ENCODE assay signal across 1 fruit fly cellular context in the genomic region with DNA sequence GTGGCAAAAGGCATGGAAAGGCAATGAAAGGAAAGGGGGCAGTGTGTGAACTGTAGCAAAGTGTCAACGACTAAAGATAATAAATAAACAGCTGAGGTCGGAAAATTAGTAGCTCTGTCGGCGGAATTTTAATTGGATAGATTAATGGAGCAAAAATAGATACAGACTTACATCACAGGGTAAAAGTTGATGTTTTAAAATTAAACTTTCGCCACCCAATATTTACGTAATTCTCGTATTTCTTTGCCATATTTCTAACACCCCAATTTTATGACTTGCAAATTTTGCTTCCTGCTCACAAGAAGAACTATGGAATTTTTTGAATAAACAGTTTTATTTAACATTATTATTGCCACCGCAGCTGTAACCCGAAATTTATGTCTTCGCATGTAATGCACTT.
TF ChIP-seq lines count a peak whose summit lies in the region.

No protein-coding gene starts in this region.

TF ChIP-seq in whole organism, embryonic, 481 proteins besides CTCF, POLR2A, EP300 and RAD21 (continued from another document and continues in another):
- TF ChIP-seq CG31224 (GFP tag; IDR thresholded peaks at IDR 0.05; lab: Robert Waterston, UW) (no peak), sc (optimal IDR thresholded peaks at IDR 0.05; lab: Kevin White, UChicago) (no peak), sc (GFP tag; optimal IDR thresholded peaks at IDR 0.05; lab: Kevin White, UChicago) (no peak), CG12744 (GFP tag; optimal IDR thresholded peaks at IDR 0.05; lab: Kevin White, UChicago) (no peak), CG2116 (GFP tag; optimal IDR thresholded peaks at IDR 0.05; lab: Kevin White, UChicago) (no peak), CG32772 (GFP tag; IDR thresholded peaks at IDR 0.05; lab: Robert Waterston, UW) (no peak), Tbp (GFP tag; optimal IDR thresholded peaks at IDR 0.05; lab: Kevin White, UChicago) (no peak), toy (GFP tag; IDR thresholded peaks at IDR 0.05; lab: Robert Waterston, UW) (no peak), fd102C (GFP tag; optimal IDR thresholded peaks at IDR 0.05; lab: Kevin White, UChicago) (no peak), knrl (GFP tag; IDR thresholded peaks at IDR 0.05; lab: Robert Waterston, UW; ENCODE audit: partially characterized antibody) (no peak), nerfin-2 (GFP tag; IDR thresholded peaks at IDR 0.05; lab: Robert Waterston, UW; ENCODE audit: partially characterized antibody) (no peak), pzg (GFP tag; optimal IDR thresholded peaks at IDR 0.05; lab: Kevin White, UChicago) (no peak), CG2120 (GFP tag; optimal IDR thresholded peaks at IDR 0.05; lab: Kevin White, UChicago) (peak; percentile 20), Dad (GFP tag; optimal IDR thresholded peaks at IDR 0.05; lab: Kevin White, UChicago) (no peak), unpg (GFP tag; optimal IDR thresholded peaks at IDR 0.05; lab: Kevin White, UChicago) (peak; percentile 41), CG10543 (GFP tag; optimal IDR thresholded peaks at IDR 0.05; lab: Kevin White, UChicago) (no peak), Hr51 (GFP tag; optimal IDR thresholded peaks at IDR 0.05; lab: Kevin White, UChicago) (peak in 1 of 2 experiments; percentile 32), gem (tag; optimal IDR thresholded peaks at IDR 0.05; lab: Kevin White, UChicago) (peak; percentile 64), Usf (GFP tag; optimal IDR thresholded peaks at IDR 0.05; lab: Kevin White, UChicago) (no peak), Sox102F (GFP tag; optimal IDR thresholded peaks at IDR 0.05; lab: Kevin White, UChicago) (peak; percentile 37), crol (GFP tag; IDR thresholded peaks at IDR 0.05; lab: Robert Waterston, UW) (no peak), CG15073 (GFP tag; optimal IDR thresholded peaks at IDR 0.05; lab: Kevin White, UChicago) (no peak), dysf (GFP tag; IDR thresholded peaks at IDR 0.05; lab: Robert Waterston, UW) (no peak), CG11456 (GFP tag; IDR thresholded peaks at IDR 0.05; lab: Robert Waterston, UW) (no peak), salm (tag; optimal IDR thresholded peaks at IDR 0.05; lab: Kevin White, UChicago) (no peak), CG17612 (GFP tag; IDR thresholded peaks at IDR 0.05; lab: Robert Waterston, UW) (no peak), CG17186 (GFP tag; optimal IDR thresholded peaks at IDR 0.05; lab: Kevin White, UChicago) (no peak), CG9817 (tag; optimal IDR thresholded peaks at IDR 0.05; lab: Kevin White, UChicago) (no peak), CG9437 (GFP tag; optimal IDR thresholded peaks at IDR 0.05; lab: Kevin White, UChicago) (no peak), GATAe (GFP tag; conservative IDR thresholded peaks at IDR 0.05; lab: Robert Waterston, UW) (no peak), sens (GFP tag; lab: Kevin White, UChicago) (peak; percentile 90), CG11696 (GFP tag; IDR thresholded peaks at IDR 0.05; lab: Robert Waterston, UW) (no peak), sens-2 (GFP tag; IDR thresholded peaks at IDR 0.05; lab: Robert Waterston, UW) (no peak), CG8290 (GFP tag; optimal IDR thresholded peaks at IDR 0.05; lab: Kevin White, UChicago) (no peak), CG8290 (tag; optimal IDR thresholded peaks at IDR 0.05; lab: Kevin White, UChicago) (no peak), Gug (GFP tag; IDR thresholded peaks at IDR 0.05; lab: Robert Waterston, UW) (no peak), CG14710 (tag; optimal IDR thresholded peaks at IDR 0.05; lab: Kevin White, UChicago) (no peak), Rx (GFP tag; IDR thresholded peaks at IDR 0.05; lab: Robert Waterston, UW) (no peak), CG7357 (GFP tag; IDR thresholded peaks at IDR 0.05; lab: Robert Waterston, UW) (no peak), Atf-2 (GFP tag; optimal IDR thresholded peaks at IDR 0.05; lab: Kevin White, UChicago) (peak; percentile 13), pnt (GFP tag; optimal IDR thresholded peaks at IDR 0.05; lab: Kevin White, UChicago) (no peak), usp (GFP tag; optimal IDR thresholded peaks at IDR 0.05; lab: Kevin White, UChicago) (no peak), CG4328 (GFP tag; optimal IDR thresholded peaks at IDR 0.05; lab: Kevin White, UChicago) (no peak), gsb-n (tag; optimal IDR thresholded peaks at IDR 0.05; lab: Kevin White, UChicago) (peak; percentile 2), slou (GFP tag; optimal IDR thresholded peaks at IDR 0.05; lab: Kevin White, UChicago) (no peak), CG3838 (GFP tag; optimal IDR thresholded peaks at IDR 0.05; lab: Kevin White, UChicago) (no peak), zf30C (GFP tag; optimal IDR thresholded peaks at IDR 0.05; lab: Kevin White, UChicago) (no peak), Drgx (GFP tag; IDR thresholded peaks at IDR 0.05; lab: Robert Waterston, UW) (no peak), CG3995 (GFP tag; optimal IDR thresholded peaks at IDR 0.05; lab: Kevin White, UChicago) (no peak), Jarid2 (GFP tag; optimal IDR thresholded peaks at IDR 0.05; lab: Kevin White, UChicago) (no peak), CG12769 (tag; optimal IDR thresholded peaks at IDR 0.05; lab: Kevin White, UChicago) (no peak), en (GFP tag; optimal IDR thresholded peaks at IDR 0.05; lab: Kevin White, UChicago) (no peak), wek (GFP tag; optimal IDR thresholded peaks at IDR 0.05; lab: Kevin White, UChicago) (no peak), NFAT (GFP tag; IDR thresholded peaks at IDR 0.05; lab: Robert Waterston, UW) (no peak), CG15011 (GFP tag; optimal IDR thresholded peaks at IDR 0.05; lab: Kevin White, UChicago) (no peak), Hsf (GFP tag; optimal IDR thresholded peaks at IDR 0.05; lab: Kevin White, UChicago) (peak; percentile 28), Camta (GFP tag; optimal IDR thresholded peaks at IDR 0.05; lab: Kevin White, UChicago) (peak; percentile 2), ro (GFP tag; IDR thresholded peaks at IDR 0.05; lab: Robert Waterston, UW) (no peak), CG42726 (GFP tag; IDR thresholded peaks at IDR 0.05; lab: Robert Waterston, UW; ENCODE audit: partially characterized antibody) (no peak), her (GFP tag; optimal IDR thresholded peaks at IDR 0.05; lab: Kevin White, UChicago) (no peak), sd (tag; optimal IDR thresholded peaks at IDR 0.05; lab: Kevin White, UChicago) (no peak), CG8944 (GFP tag; optimal IDR thresholded peaks at IDR 0.05; lab: Kevin White, UChicago) (peak; percentile 7), sqz (GFP tag; optimal IDR thresholded peaks at IDR 0.05; lab: Kevin White, UChicago) (no peak), bsh (GFP tag; optimal IDR thresholded peaks at IDR 0.05; lab: Kevin White, UChicago) (peak in 1 of 2 experiments; percentile 45), dati (GFP tag; IDR thresholded peaks at IDR 0.05; lab: Robert Waterston, UW) (no peak), NC2β (GFP tag; optimal IDR thresholded peaks at IDR 0.05; lab: Kevin White, UChicago) (peak; percentile 5), cad (GFP tag; optimal IDR thresholded peaks at IDR 0.05; lab: Kevin White, UChicago) (no peak), CG9609 (GFP tag; optimal IDR thresholded peaks at IDR 0.05; lab: Kevin White, UChicago) (no peak), chif (GFP tag; optimal IDR thresholded peaks at IDR 0.05; lab: Kevin White, UChicago) (peak in 1 of 2 experiments; percentile 5), CG11247 (GFP tag; IDR thresholded peaks at IDR 0.05; lab: Robert Waterston, UW) (no peak), CG2875 (GFP tag; optimal IDR thresholded peaks at IDR 0.05; lab: Kevin White, UChicago) (no peak), CG30403 (GFP tag; optimal IDR thresholded peaks at IDR 0.05; lab: Kevin White, UChicago) (peak; percentile 9), vfl (GFP tag; optimal IDR thresholded peaks at IDR 0.05; lab: Kevin White, UChicago) (no peak), CrebB (tag; optimal IDR thresholded peaks at IDR 0.05; lab: Kevin White, UChicago) (no peak), ham (GFP tag; IDR thresholded peaks at IDR 0.05; lab: Robert Waterston, UW) (no peak), E2f1 (GFP tag; IDR thresholded peaks at IDR 0.05; lab: Robert Waterston, UW) (no peak), HLH4C (GFP tag; IDR thresholded peaks at IDR 0.05; lab: Robert Waterston, UW; ENCODE audit: partially characterized antibody) (no peak), Spps (tag; optimal IDR thresholded peaks at IDR 0.05; lab: Kevin White, UChicago) (no peak), Chrac-16 (GFP tag; optimal IDR thresholded peaks at IDR 0.05; lab: Kevin White, UChicago) (no peak), fru (optimal IDR thresholded peaks at IDR 0.05; lab: Kevin White, UChicago) (no peak), YL-1 (GFP tag; optimal IDR thresholded peaks at IDR 0.05; lab: Kevin White, UChicago) (no peak), CG17802 (tag; optimal IDR thresholded peaks at IDR 0.05; lab: Kevin White, UChicago) (no peak), sim (GFP tag; IDR thresholded peaks at IDR 0.05; lab: Robert Waterston, UW) (no peak), CG9932 (GFP tag; IDR thresholded peaks at IDR 0.05; lab: Robert Waterston, UW) (no peak), CG14050 (GFP tag; IDR thresholded peaks at IDR 0.05; lab: Robert Waterston, UW) (no peak), exex (tag; optimal IDR thresholded peaks at IDR 0.05; lab: Kevin White, UChicago) (no peak), MESR4 (GFP tag; optimal IDR thresholded peaks at IDR 0.05; lab: Kevin White, UChicago) (no peak), CG11398 (GFP tag; optimal IDR thresholded peaks at IDR 0.05; lab: Kevin White, UChicago) (no peak), Lpt (GFP tag; optimal IDR thresholded peaks at IDR 0.05; lab: Kevin White, UChicago) (no peak), cato (GFP tag; optimal IDR thresholded peaks at IDR 0.05; lab: Kevin White, UChicago; ENCODE audit: borderline replicate concordance) (no peak), CG5953 (GFP tag; IDR thresholded peaks at IDR 0.05; lab: Robert Waterston, UW) (no peak), az2 (GFP tag; optimal IDR thresholded peaks at IDR 0.05; lab: Kevin White, UChicago) (peak; percentile 25), CG8478 (optimal IDR thresholded peaks at IDR 0.05; lab: Kevin White, UChicago) (no peak), CG2199 (GFP tag; IDR thresholded peaks at IDR 0.05; lab: Robert Waterston, UW) (no peak), CG1602 (GFP tag; optimal IDR thresholded peaks at IDR 0.05; lab: Kevin White, UChicago) (peak; percentile 0), Abd-B (GFP tag; optimal IDR thresholded peaks at IDR 0.05; lab: Kevin White, UChicago) (peak; percentile 9), vnd (GFP tag; IDR thresholded peaks at IDR 0.05; lab: Robert Waterston, UW; ENCODE audit: partially characterized antibody) (no peak), Oli (tag; optimal IDR thresholded peaks at IDR 0.05; lab: Kevin White, UChicago) (peak; percentile 32), CG13894 (tag; optimal IDR thresholded peaks at IDR 0.05; lab: Kevin White, UChicago) (no peak), ttk (GFP tag; IDR thresholded peaks at IDR 0.05; lab: Robert Waterston, UW) (no peak), Ssrp (tag; optimal IDR thresholded peaks at IDR 0.05; lab: Kevin White, UChicago) (peak; percentile 31), hth (optimal IDR thresholded peaks at IDR 0.05; lab: Kevin White, UChicago) (no peak), tap (tag; optimal IDR thresholded peaks at IDR 0.05; lab: Kevin White, UChicago) (no peak), CG13287 (GFP tag; IDR thresholded peaks at IDR 0.05; lab: Robert Waterston, UW; ENCODE audit: partially characterized antibody) (no peak), HLHmδ (GFP tag; optimal IDR thresholded peaks at IDR 0.05; lab: Kevin White, UChicago) (no peak), Atf6 (GFP tag; IDR thresholded peaks at IDR 0.05; lab: Robert Waterston, UW) (no peak), CG3407 (GFP tag; optimal IDR thresholded peaks at IDR 0.05; lab: Kevin White, UChicago) (no peak), nom (GFP tag; optimal IDR thresholded peaks at IDR 0.05; lab: Kevin White, UChicago) (no peak), lola (GFP tag; optimal IDR thresholded peaks at IDR 0.05; lab: Kevin White, UChicago) (peak in 1 of 3 experiments; percentile 28), ATbp (GFP tag; optimal IDR thresholded peaks at IDR 0.05; lab: Kevin White, UChicago) (peak; percentile 36), cwo (GFP tag; optimal IDR thresholded peaks at IDR 0.05; lab: Kevin White, UChicago) (no peak), CG33557 (GFP tag; optimal IDR thresholded peaks at IDR 0.05; lab: Kevin White, UChicago) (no peak), dpn (GFP tag; optimal IDR thresholded peaks at IDR 0.05; lab: Kevin White, UChicago) (peak; percentile 23 to 25), CG3163 (GFP tag; optimal IDR thresholded peaks at IDR 0.05; lab: Kevin White, UChicago) (no peak), CG11093 (GFP tag; IDR thresholded peaks at IDR 0.05; lab: Robert Waterston, UW) (no peak), CG13424 (tag; optimal IDR thresholded peaks at IDR 0.05; lab: Kevin White, UChicago) (no peak), eve (GFP tag; optimal IDR thresholded peaks at IDR 0.05; lab: Kevin White, UChicago) (peak in 1 of 2 experiments; percentile 61), row (GFP tag; IDR thresholded peaks at IDR 0.05; lab: Robert Waterston, UW) (peak; percentile 61; the same call in 2 of the 3 replicates), Sin3A (optimal IDR thresholded peaks at IDR 0.05; lab: Kevin White, UChicago) (no peak), D19A (tag; optimal IDR thresholded peaks at IDR 0.05; lab: Kevin White, UChicago) (no peak), CG12155 (GFP tag; optimal IDR thresholded peaks at IDR 0.05; lab: Kevin White, UChicago) (no peak), CG17328 (GFP tag; IDR thresholded peaks at IDR 0.05; lab: Robert Waterston, UW) (peak; percentile 34; the same call in 1 of the 2 replicates), sisA (GFP tag; IDR thresholded peaks at IDR 0.05; lab: Robert Waterston, UW) (0 out of 2 replicates have a peak, but pooled peaks have one; percentile 5), ind (GFP tag; optimal IDR thresholded peaks at IDR 0.05; lab: Kevin White, UChicago) (no peak), Fer2 (tag; optimal IDR thresholded peaks at IDR 0.05; lab: Kevin White, UChicago) (no peak), CG10654 (GFP tag; optimal IDR thresholded peaks at IDR 0.05; lab: Kevin White, UChicago) (no peak), Xbp1 (GFP tag; optimal IDR thresholded peaks at IDR 0.05; lab: Kevin White, UChicago) (peak; percentile 11), ase (GFP tag; IDR thresholded peaks at IDR 0.05; lab: Robert Waterston, UW) (no peak), chm (GFP tag; IDR thresholded peaks at IDR 0.05; lab: Robert Waterston, UW) (no peak), CG7987 (GFP tag; optimal IDR thresholded peaks at IDR 0.05; lab: Kevin White, UChicago) (no peak), run (tag; optimal IDR thresholded peaks at IDR 0.05; lab: Kevin White, UChicago) (no peak), ac (GFP tag; optimal IDR thresholded peaks at IDR 0.05; lab: Kevin White, UChicago) (no peak), Adf1 (GFP tag; IDR thresholded peaks at IDR 0.05; lab: Robert Waterston, UW) (no peak), Lim3 (GFP tag; IDR thresholded peaks at IDR 0.05; lab: Robert Waterston, UW) (no peak)
